Worm (Caenorhabditis elegans): ENCODE data around the gene unc-104.

DNA sequence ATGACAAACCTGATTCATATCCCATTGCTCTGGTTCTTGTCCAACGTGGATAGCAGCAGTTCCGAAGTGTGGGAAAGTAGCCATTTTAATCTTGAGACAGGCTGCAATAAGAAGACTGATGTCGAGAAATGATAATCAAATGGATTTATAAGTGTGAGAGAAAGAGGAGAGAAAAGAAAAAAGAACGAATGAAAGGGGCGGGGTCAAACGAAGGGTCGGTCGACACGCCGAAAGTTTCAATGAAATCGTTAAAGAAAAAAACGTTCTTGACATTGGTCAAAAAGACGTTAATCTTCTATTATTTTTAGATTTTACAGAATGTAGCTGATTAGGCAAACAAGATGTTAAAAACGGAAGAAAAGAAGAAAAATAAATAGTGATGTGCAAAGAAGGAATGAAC lies 63.1 kb downstream of the unc-104 start, which contains the start of gene cth-2:
- TF ChIP-seq tra-4 (tag; optimal IDR thresholded peaks at IDR 0.05), result no peak
- TF ChIP-seq ama-1 (optimal IDR thresholded peaks at IDR 0.05), result no peak
- TF ChIP-seq ceh-13 (GFP tag; optimal IDR thresholded peaks at IDR 0.05), result no peak
- TF ChIP-seq aly-1 (tag; optimal IDR thresholded peaks at IDR 0.05), result no peak
- TF ChIP-seq F13C5.2 (tag; optimal IDR thresholded peaks at IDR 0.05), result no peak
- TF ChIP-seq hmg-4 (GFP tag; optimal IDR thresholded peaks at IDR 0.05), result no peak

Measured in whole organism, early embryonic.